Fruit fly (Drosophila melanogaster) whole organism, embryonic: ENCODE results near the gene mas.

Source experiments
- Bteb2 ChIP-seq: fragments of 200-800 bp; sonication (Bioruptor generic); optimal IDR thresholded peaks from 2 replicates; lab custom pipeline; 2016; ENCODE audit warnings: missing biosample characterization, missing genetic modification characterization
- CG1024 ChIP-seq: fragments of 200-800 bp; sonication (Bioruptor generic); IDR thresholded peaks from 2 replicates; pipeline ENCODE4 v1.3.6; 2022; ENCODE audit warnings: missing biosample characterization, missing genetic modification characterization
- CG10543 ChIP-seq: fragments of 200-800 bp; sonication (Bioruptor generic); optimal IDR thresholded peaks from 3 replicates; lab custom pipeline; 2017; ENCODE audit warnings: missing biosample characterization, mild to moderate bottlenecking, missing genetic modification characterization, moderate library complexity
- CG11695 ChIP-seq: fragments of 200-800 bp; sonication (Bioruptor generic); IDR thresholded peaks from 3 replicates; pipeline ENCODE4 v1.3.6; 2022; ENCODE audit warnings: missing biosample characterization, missing genetic modification characterization
- CG14050 ChIP-seq: fragments of 200-800 bp; sonication (Bioruptor generic); IDR thresholded peaks from 3 replicates; pipeline ENCODE4 v1.3.6; 2022; ENCODE audit warnings: missing biosample characterization, missing genetic modification characterization
- CG15514 ChIP-seq: fragments of 200-800 bp; sonication (Bioruptor generic); optimal IDR thresholded peaks from 3 replicates; lab custom pipeline; 2017; ENCODE audit warnings: missing biosample characterization, missing genetic modification characterization, mild to moderate bottlenecking, moderate library complexity, missing genetic modification reagents
- CG16813 ChIP-seq: fragments of 200-800 bp; sonication (Bioruptor generic); IDR thresholded peaks from 3 replicates; pipeline ENCODE4 v1.3.6; 2022; ENCODE audit warnings: missing biosample characterization, missing genetic modification characterization; ENCODE audit not compliant: partially characterized antibody
- CG3281 ChIP-seq: fragments of 200-800 bp; sonication (Bioruptor generic); optimal IDR thresholded peaks from 3 replicates; lab custom pipeline; 2017; ENCODE audit warnings: missing biosample characterization, mild to moderate bottlenecking, missing genetic modification characterization
- CG34376 ChIP-seq: fragments of 200-800 bp; sonication (Bioruptor generic); optimal IDR thresholded peaks from 2 replicates; lab custom pipeline; 2018; ENCODE audit warnings: missing biosample characterization, mild to moderate bottlenecking, missing genetic modification characterization
- CG3847 ChIP-seq: fragments of 200-800 bp; sonication (Bioruptor generic); IDR thresholded peaks from 2 replicates; pipeline ENCODE4 v1.3.6; 2022; ENCODE audit warnings: missing biosample characterization, missing genetic modification characterization
- CG4328 ChIP-seq: fragments of 200-800 bp; sonication (Bioruptor generic); optimal IDR thresholded peaks from 3 replicates; lab custom pipeline; 2017; ENCODE audit warnings: missing biosample characterization, missing genetic modification reagents, missing genetic modification characterization
- CG9727 ChIP-seq: fragments of 200-800 bp; sonication (Bioruptor generic); optimal IDR thresholded peaks from 3 replicates; lab custom pipeline; 2017; ENCODE audit warnings: missing biosample characterization, mild to moderate bottlenecking, missing genetic modification characterization
- Deaf1 ChIP-seq: fragments of 200-800 bp; optimal IDR thresholded peaks from 3 replicates; lab custom pipeline; 2019; ENCODE audit warnings: missing biosample characterization, mild to moderate bottlenecking, missing genetic modification characterization, moderate library complexity
- Dip2 ChIP-seq: fragments of 200-800 bp; sonication (Bioruptor generic); IDR thresholded peaks from 2 replicates; pipeline ENCODE4 v1.3.6; 2022; ENCODE audit warnings: missing biosample characterization, missing genetic modification characterization
- Dref ChIP-seq: fragments of 200-800 bp; sonication (Bioruptor generic); IDR thresholded peaks from 2 replicates; pipeline ENCODE4 v1.3.6; 2022; ENCODE audit warnings: missing biosample characterization, missing genetic modification characterization
- Eip74EF ChIP-seq, 2 experiments: fragments of 200-800 bp in 1 of 2; fragments of >200 bp in 1 of 2; sonication (Bioruptor generic) in 1 of 2; optimal IDR thresholded peaks; 2 replicates each; lab custom pipeline; 2017 to 2019; ENCODE audit warnings: missing biosample characterization in 2 of 2, missing genetic modification characterization in 2 of 2, mild to moderate bottlenecking in 1 of 2, moderate library complexity in 1 of 2
- HmgZ ChIP-seq: fragments of 200-800 bp; sonication (Bioruptor generic); optimal IDR thresholded peaks from 2 replicates; lab custom pipeline; 2018; ENCODE audit warnings: missing biosample characterization, mild to moderate bottlenecking, missing genetic modification characterization
- Hr39 ChIP-seq: fragments of >200 bp; optimal IDR thresholded peaks from 2 replicates; lab custom pipeline; 2017
- MTF-1 ChIP-seq: fragments of 200-800 bp; sonication (Bioruptor generic); optimal IDR thresholded peaks from 2 replicates; lab custom pipeline; 2018; ENCODE audit warnings: missing biosample characterization, mild to moderate bottlenecking, missing genetic modification characterization, borderline replicate concordance
- Med ChIP-seq: fragments of 200-800 bp; sonication (Bioruptor generic); peaks from one replicate; lab custom pipeline; 2016; ENCODE audit warnings: missing biosample characterization, missing genetic modification characterization, mild to moderate bottlenecking, inconsistent platforms, moderate library complexity
- NC2β ChIP-seq: fragments of 200-800 bp; sonication (Bioruptor generic); optimal IDR thresholded peaks from 2 replicates; lab custom pipeline; 2016; ENCODE audit warnings: missing biosample characterization, missing genetic modification characterization
- Nf-YB ChIP-seq: fragments of 200-800 bp; sonication (Bioruptor generic); optimal IDR thresholded peaks from 3 replicates; lab custom pipeline; 2019; ENCODE audit warnings: missing biosample characterization, mild to moderate bottlenecking, missing genetic modification characterization, moderate library complexity
- Poxn ChIP-seq: fragments of 200-800 bp; sonication (Bioruptor generic); IDR thresholded peaks from 2 replicates; pipeline ENCODE4 v1.3.6; 2022; ENCODE audit warnings: missing biosample characterization, missing genetic modification characterization
- Rfx ChIP-seq: fragments of 200-800 bp; sonication (Bioruptor generic); IDR thresholded peaks from 2 replicates; pipeline ENCODE4 v1.3.6; 2022; ENCODE audit warnings: missing biosample characterization, missing genetic modification characterization
- Xbp1 ChIP-seq: fragments of 200-800 bp; sonication (Bioruptor generic); optimal IDR thresholded peaks from 3 replicates; lab custom pipeline; 2016; ENCODE audit warnings: missing biosample characterization, mild to moderate bottlenecking, missing genetic modification characterization
- ash1 ChIP-seq: fragments of 200-800 bp; sonication (Bioruptor generic); optimal IDR thresholded peaks from 2 replicates; lab custom pipeline; 2018; ENCODE audit warnings: missing biosample characterization, mild to moderate bottlenecking, missing genetic modification characterization
- bowl ChIP-seq: fragments of 200-800 bp; sonication (Bioruptor generic); IDR thresholded peaks from 2 replicates; pipeline ENCODE4 v1.3.6; 2022; ENCODE audit warnings: missing biosample characterization, missing genetic modification characterization
- caup ChIP-seq: fragments of 200-800 bp; sonication (Bioruptor generic); optimal IDR thresholded peaks from 3 replicates; lab custom pipeline; 2017; ENCODE audit warnings: missing biosample characterization, mild to moderate bottlenecking, missing genetic modification characterization, moderate library complexity; ENCODE audit not compliant: severe bottlenecking
- cg ChIP-seq: fragments of 200-800 bp; sonication (Bioruptor generic); optimal IDR thresholded peaks from 3 replicates; lab custom pipeline; 2019; ENCODE audit warnings: missing biosample characterization, mild to moderate bottlenecking, missing genetic modification characterization, moderate library complexity
- crol ChIP-seq: fragments of 200-800 bp; sonication (Bioruptor generic); IDR thresholded peaks from 2 replicates; pipeline ENCODE4 v1.3.6; 2022; ENCODE audit warnings: missing biosample characterization, missing genetic modification characterization
- cwo ChIP-seq: fragments of 200-800 bp; sonication (Bioruptor generic); optimal IDR thresholded peaks from 3 replicates; lab custom pipeline; 2017; ENCODE audit warnings: missing biosample characterization, missing genetic modification characterization, mild to moderate bottlenecking, moderate library complexity, missing genetic modification reagents
- da ChIP-seq: fragments of 200-800 bp; sonication (Bioruptor generic); optimal IDR thresholded peaks from 2 replicates; lab custom pipeline; 2016; ENCODE audit warnings: missing biosample characterization, missing genetic modification characterization
- dysf ChIP-seq: fragments of 200-800 bp; sonication (Bioruptor generic); IDR thresholded peaks from 3 replicates; pipeline ENCODE4 v1.3.6; 2022; ENCODE audit warnings: missing biosample characterization, missing genetic modification characterization
- exex ChIP-seq: fragments of 200-800 bp; sonication (Bioruptor generic); optimal IDR thresholded peaks from 4 replicates; lab custom pipeline; 2018; ENCODE audit warnings: missing biosample characterization, mild to moderate bottlenecking, missing genetic modification characterization, moderate library complexity
- grn ChIP-seq: fragments of 200-800 bp; sonication (Bioruptor generic); optimal IDR thresholded peaks from 3 replicates; lab custom pipeline; 2017; ENCODE audit warnings: missing biosample characterization, missing genetic modification characterization
- knrl ChIP-seq: fragments of 200-800 bp; sonication (Bioruptor generic); IDR thresholded peaks from 3 replicates; pipeline ENCODE4 v1.3.6; 2022; ENCODE audit warnings: missing biosample characterization, missing genetic modification characterization; ENCODE audit not compliant: partially characterized antibody
- mirr ChIP-seq: fragments of 200-800 bp; sonication (Bioruptor generic); optimal IDR thresholded peaks from 3 replicates; lab custom pipeline; 2018; ENCODE audit warnings: missing biosample characterization, mild to moderate bottlenecking, missing genetic modification characterization
- nerfin-2 ChIP-seq: fragments of 200-800 bp; sonication (Bioruptor generic); IDR thresholded peaks from 2 replicates; pipeline ENCODE4 v1.3.6; 2022; ENCODE audit warnings: missing biosample characterization, missing genetic modification characterization; ENCODE audit not compliant: partially characterized antibody
- pros ChIP-seq: fragments of 200-800 bp; sonication (Bioruptor generic); optimal IDR thresholded peaks from 3 replicates; lab custom pipeline; 2019; ENCODE audit warnings: missing biosample characterization, mild to moderate bottlenecking, missing genetic modification characterization, moderate library complexity
- sd ChIP-seq: fragments of 200-800 bp; sonication (Bioruptor generic); optimal IDR thresholded peaks from 3 replicates; lab custom pipeline; 2018; ENCODE audit warnings: missing biosample characterization, mild to moderate bottlenecking, missing genetic modification characterization, moderate library complexity
- slbo ChIP-seq: fragments of 200-800 bp; sonication (Bioruptor generic); IDR thresholded peaks from 2 replicates; pipeline ENCODE4 v1.3.6; 2022; ENCODE audit warnings: missing biosample characterization, missing genetic modification characterization
- sug ChIP-seq: fragments of 200-800 bp; optimal IDR thresholded peaks from 2 replicates; lab custom pipeline; 2019; ENCODE audit warnings: missing biosample characterization, mild to moderate bottlenecking, missing genetic modification characterization, moderate library complexity
- unpg ChIP-seq: fragments of 200-800 bp; sonication (Bioruptor generic); optimal IDR thresholded peaks from 3 replicates; lab custom pipeline; 2018; ENCODE audit warnings: missing biosample characterization, mild to moderate bottlenecking, missing genetic modification characterization, moderate library complexity
- wdn ChIP-seq: fragments of 200-800 bp; sonication (Bioruptor generic); IDR thresholded peaks from 2 replicates; pipeline ENCODE4 v1.3.6; 2022; ENCODE audit warnings: missing biosample characterization, missing genetic modification characterization

mas gene

dm6 chr3L:4133724-4134678 lies 33.3 kb downstream of the mas start, which contains the start of gene ens (continued):
- TF ChIP-seq HmgZ (peak; percentile 6), CG15514 (GFP tag; lab: Kevin White, UChicago) (peak; percentile 44), knrl (GFP tag; lab: Robert Waterston, UW) (0 out of 3 replicates have a peak, but pooled peaks have one; percentile 25)

dm6 chr3L:4132585-4132984 lies 34.7 kb downstream of the mas start:
- TF ChIP-seq sd (tag; lab: Kevin White, UChicago) (peak; percentile 59), Dip2 (GFP tag; lab: Robert Waterston, UW) (no peak)

- TF ChIP-seq grn (peak; percentile 45), cg (peak; percentile 11), Nf-YB (no peak), dysf (GFP tag; lab: Robert Waterston, UW) (no peak), MTF-1 (GFP tag; lab: Kevin White, UChicago) (no peak), caup (GFP tag; lab: Kevin White, UChicago) (peak; percentile 64), CG34376 (GFP tag; lab: Kevin White, UChicago) (peak; percentile 42), mirr (peak; percentile 82), sug (tag; lab: Kevin White, UChicago) (peak; percentile 39), nerfin-2 (GFP tag; lab: Robert Waterston, UW) (no peak), CG16813 (GFP tag; lab: Robert Waterston, UW) (0 out of 3 replicates have a peak, but pooled peaks have one; percentile 14), CG10543 (peak; percentile 14), Eip74EF (GFP tag; optimal IDR thresholded peaks at IDR 0.05; lab: Kevin White, UChicago) (no peak), cwo (peak; percentile 3), exex (tag; lab: Kevin White, UChicago) (peak; percentile 89)
- TF ChIP-seq, all 482 proteins: peak for 10
Observed at dm6 chr3L:4130743-4131142, 36.5 kb downstream of the mas start.

dm6 chr3L:4128579-4128978 lies 38.7 kb downstream of the mas start:
- no peak for TF ChIP-seq da
- TF ChIP-seq slbo (GFP tag; lab: Robert Waterston, UW), result peak; percentile 31; the same call in 1 of the 2 replicates
- TF ChIP-seq Bteb2 (GFP tag; lab: Kevin White, UChicago), result no peak
- TF ChIP-seq wdn (GFP tag; lab: Robert Waterston, UW), result 0 out of 2 replicates have a peak, but pooled peaks have one; percentile 5
- no peak for TF ChIP-seq pros
- TF ChIP-seq CG1024 (GFP tag; lab: Robert Waterston, UW), result no peak
- TF ChIP-seq Hr39 (lab: Kevin White, UChicago), result peak; percentile 52
- no peak for TF ChIP-seq CG3847 (GFP tag; lab: Robert Waterston, UW)
- TF ChIP-seq ash1, result no peak
- no peak; the same call in 1 of the 2 replicates for TF ChIP-seq Rfx (GFP tag; lab: Robert Waterston, UW)
- no peak for TF ChIP-seq NC2β (GFP tag; lab: Kevin White, UChicago)
- no peak for TF ChIP-seq bowl (GFP tag; lab: Robert Waterston, UW)
- TF ChIP-seq Poxn (GFP tag; lab: Robert Waterston, UW), result 0 out of 2 replicates have a peak, but pooled peaks have one; percentile 4
- peak; percentile 14 for TF ChIP-seq Med (GFP tag; lab: Kevin White, UChicago)
- TF ChIP-seq Deaf1 (tag; lab: Kevin White, UChicago), result no peak
- no peak for TF ChIP-seq CG11695 (GFP tag; lab: Robert Waterston, UW)
- no peak for TF ChIP-seq CG3281
- TF ChIP-seq CG9727 (GFP tag; lab: Kevin White, UChicago), result no peak
- no peak for TF ChIP-seq crol
- no peak for TF ChIP-seq Xbp1
- TF ChIP-seq Dref (GFP tag; lab: Robert Waterston, UW), result no peak
- TF ChIP-seq CG14050 (GFP tag; lab: Robert Waterston, UW), result no peak
- TF ChIP-seq CG4328 (GFP tag; lab: Kevin White, UChicago), result no peak
- no peak for TF ChIP-seq unpg (GFP tag; lab: Kevin White, UChicago)
- TF ChIP-seq, all 482 proteins: peak for 5
